Worm (Caenorhabditis elegans) whole organism, L3 larva: Measurements from ENCODE around the gene F37B12.3.

Source experiments
- R02D3.7 ChIP-seq: fragments of 150-350 bp; optimal IDR thresholded peaks from 2 replicates; lab custom pipeline; 2014; ENCODE audit warnings: missing biosample characterization, missing genetic modification characterization
- aly-2 ChIP-seq: fragments of 150-350 bp; optimal IDR thresholded peaks from 2 replicates; lab custom pipeline; 2014; ENCODE audit warnings: missing biosample characterization, missing genetic modification characterization
- daf-12 ChIP-seq: fragments of 150-350 bp; optimal IDR thresholded peaks from 2 replicates; lab custom pipeline; 2014; ENCODE audit warnings: missing biosample characterization, missing genetic modification reagents, missing genetic modification characterization
- elt-2 ChIP-seq: sonication (generic microtip); optimal IDR thresholded peaks from 2 replicates; lab custom pipeline; 2016; ENCODE audit warnings: missing genetic modification reagents, mild to moderate bottlenecking, missing genetic modification characterization, missing compliant biosample characterization
- fos-1 ChIP-seq: fragments of 150-350 bp; optimal IDR thresholded peaks from 2 replicates; lab custom pipeline; 2014; ENCODE audit warnings: missing biosample characterization, missing genetic modification characterization
- lin-39 ChIP-seq: fragments of 150-350 bp; optimal IDR thresholded peaks from 2 replicates; lab custom pipeline; 2018; ENCODE audit warnings: missing biosample characterization, missing genetic modification reagents, missing genetic modification characterization
- nhr-25 ChIP-seq: sonication (generic microtip); optimal IDR thresholded peaks from 2 replicates; lab custom pipeline; 2017; ENCODE audit warnings: missing biosample characterization, missing genetic modification characterization

DNA sequence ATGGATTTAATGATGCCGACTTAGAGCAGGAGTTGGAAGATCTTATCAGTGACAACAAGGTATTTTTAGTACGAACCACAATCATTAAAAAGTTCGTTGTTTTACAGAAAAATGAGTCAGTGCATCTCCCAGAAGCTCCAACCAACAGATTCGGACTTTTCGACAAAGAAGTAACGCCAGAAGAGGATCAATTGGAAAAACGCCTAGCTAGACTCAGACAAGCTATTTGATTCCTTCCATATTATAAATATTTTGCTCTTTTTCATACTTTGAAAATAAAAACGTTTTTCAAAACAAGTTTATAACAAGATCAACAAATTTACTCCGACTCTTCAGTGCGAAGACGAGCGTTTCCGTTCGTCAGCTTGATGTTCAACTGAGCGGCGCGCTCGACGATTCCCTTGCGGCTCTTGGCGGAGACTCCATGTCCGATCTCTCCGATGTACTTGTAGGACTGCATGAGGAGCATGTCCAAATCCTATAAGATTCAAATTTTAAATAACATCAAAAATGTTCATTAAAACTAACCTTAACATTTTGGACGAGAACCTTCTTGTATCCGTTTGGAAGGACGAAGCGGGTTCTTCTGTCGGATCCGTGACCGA lies 15.1 kb upstream of the F37B12.3 start:
- TF ChIP-seq elt-2: no peak
- TF ChIP-seq R02D3.7 (tag; lab: Kevin White, UChicago): no peak
- no peak for TF ChIP-seq daf-12 (tag; lab: Kevin White, UChicago)
- TF ChIP-seq aly-2 (tag; lab: Kevin White, UChicago): no peak
- no peak for TF ChIP-seq nhr-25 (tag; lab: Kevin White, UChicago)
- no peak for TF ChIP-seq lin-39 (tag; lab: Kevin White, UChicago)
- no peak for TF ChIP-seq fos-1 (tag; lab: Kevin White, UChicago)
